Worm (Caenorhabditis elegans) whole organism, L3 larva: ENCODE measurements around the gene F17C11.4.

ENCODE experiments used
- R02D3.7 ChIP-seq: fragments of 150-350 bp; optimal IDR thresholded peaks from 2 replicates; lab custom pipeline; 2014; ENCODE audit warnings: missing biosample characterization, missing genetic modification characterization
- aly-2 ChIP-seq: fragments of 150-350 bp; optimal IDR thresholded peaks from 2 replicates; lab custom pipeline; 2014; ENCODE audit warnings: missing biosample characterization, missing genetic modification characterization
- egl-27 ChIP-seq: sonication (generic microtip); optimal IDR thresholded peaks from 4 replicates; lab custom pipeline; 2017; ENCODE audit warnings: missing biosample characterization, missing genetic modification reagents, missing genetic modification characterization
- elt-1 ChIP-seq: fragments of 150-350 bp; optimal IDR thresholded peaks from 2 replicates; lab custom pipeline; 2014; ENCODE audit warnings: missing biosample characterization, missing genetic modification characterization
- elt-2 ChIP-seq: sonication (generic microtip); optimal IDR thresholded peaks from 2 replicates; lab custom pipeline; 2016; ENCODE audit warnings: missing genetic modification reagents, mild to moderate bottlenecking, missing genetic modification characterization, missing compliant biosample characterization
- elt-3 ChIP-seq, 3 experiments: fragments of 150-350 bp in 1 of 3; sonication (generic microtip) in 2 of 3; optimal IDR thresholded peaks; 2 replicates in 2 of 3; 4 replicates in 1 of 3; lab custom pipeline; 2014 to 2017; ENCODE audit warnings: missing biosample characterization in 3 of 3, missing genetic modification characterization in 3 of 3
- fkh-10 ChIP-seq: sonication (generic microtip); optimal IDR thresholded peaks from 2 replicates; lab custom pipeline; 2017; ENCODE audit warnings: missing biosample characterization, missing genetic modification reagents, missing genetic modification characterization
- fkh-2 ChIP-seq: fragments of 150-350 bp; optimal IDR thresholded peaks from 2 replicates; lab custom pipeline; 2014; ENCODE audit warnings: missing biosample characterization, missing genetic modification reagents, missing genetic modification characterization
- fos-1 ChIP-seq: fragments of 150-350 bp; optimal IDR thresholded peaks from 2 replicates; lab custom pipeline; 2014; ENCODE audit warnings: missing biosample characterization, missing genetic modification characterization
- jun-1 ChIP-seq: fragments of 150-350 bp; optimal IDR thresholded peaks from 2 replicates; lab custom pipeline; 2014; ENCODE audit warnings: missing biosample characterization, missing genetic modification reagents, missing genetic modification characterization
- lin-15B ChIP-seq: fragments of 150-350 bp; optimal IDR thresholded peaks from 2 replicates; lab custom pipeline; 2014; ENCODE audit warnings: missing biosample characterization, missing genetic modification characterization
- lin-39 ChIP-seq: fragments of 150-350 bp; optimal IDR thresholded peaks from 2 replicates; lab custom pipeline; 2018; ENCODE audit warnings: missing biosample characterization, missing genetic modification reagents, missing genetic modification characterization
- lsy-12 ChIP-seq: sonication (generic microtip); optimal IDR thresholded peaks from 2 replicates; lab custom pipeline; 2016; ENCODE audit warnings: mild to moderate bottlenecking, missing genetic modification characterization, missing compliant biosample characterization
- mml-1 ChIP-seq: fragments of 150-350 bp; sonication (generic microtip); optimal IDR thresholded peaks from 3 replicates; lab custom pipeline; 2014; ENCODE audit warnings: missing biosample characterization, missing genetic modification characterization
- nhr-11 ChIP-seq: fragments of 150-350 bp; optimal IDR thresholded peaks from 2 replicates; lab custom pipeline; 2014; ENCODE audit warnings: missing biosample characterization, missing genetic modification characterization
- nhr-12 ChIP-seq: fragments of 150-350 bp; optimal IDR thresholded peaks from 2 replicates; lab custom pipeline; 2014; ENCODE audit warnings: missing biosample characterization, missing genetic modification characterization
- nhr-23 ChIP-seq: fragments of 150-350 bp; optimal IDR thresholded peaks from 2 replicates; lab custom pipeline; 2014; ENCODE audit warnings: missing biosample characterization, missing genetic modification reagents, missing genetic modification characterization
- nhr-237 ChIP-seq: fragments of 150-350 bp; optimal IDR thresholded peaks from 2 replicates; lab custom pipeline; 2014; ENCODE audit warnings: missing biosample characterization, missing genetic modification characterization
- nhr-25 ChIP-seq: sonication (generic microtip); optimal IDR thresholded peaks from 2 replicates; lab custom pipeline; 2017; ENCODE audit warnings: missing biosample characterization, missing genetic modification characterization
- nhr-28 ChIP-seq: fragments of 150-350 bp; optimal IDR thresholded peaks from 2 replicates; lab custom pipeline; 2014; ENCODE audit warnings: missing biosample characterization, missing genetic modification characterization
- nhr-43 ChIP-seq: sonication (generic microtip); optimal IDR thresholded peaks from 2 replicates; lab custom pipeline; 2016; ENCODE audit warnings: mild to moderate bottlenecking, missing genetic modification characterization, missing compliant biosample characterization; ENCODE audit not compliant: poor library complexity, severe bottlenecking
- nhr-67 ChIP-seq: fragments of 150-350 bp; optimal IDR thresholded peaks from 2 replicates; lab custom pipeline; 2014; ENCODE audit warnings: missing biosample characterization, missing genetic modification characterization
- nhr-77 ChIP-seq: fragments of 150-350 bp; optimal IDR thresholded peaks from 2 replicates; lab custom pipeline; 2014; ENCODE audit warnings: missing biosample characterization, missing genetic modification characterization
- pha-4 ChIP-seq: fragments of 150-350 bp; optimal IDR thresholded peaks from 2 replicates; lab custom pipeline; 2014; ENCODE audit warnings: missing biosample characterization, missing genetic modification reagents, missing genetic modification characterization
- pqm-1 ChIP-seq: fragments of 150-350 bp; optimal IDR thresholded peaks from 2 replicates; lab custom pipeline; 2017; ENCODE audit warnings: missing biosample characterization, missing genetic modification characterization, inconsistent platforms
- sea-2 ChIP-seq: fragments of 150-350 bp; sonication (generic microtip); optimal IDR thresholded peaks from 4 replicates; lab custom pipeline; 2014; ENCODE audit warnings: missing biosample characterization, missing genetic modification reagents, missing genetic modification characterization
- skn-1 ChIP-seq: fragments of 150-350 bp; optimal IDR thresholded peaks from 2 replicates; lab custom pipeline; 2014; ENCODE audit warnings: missing biosample characterization, missing genetic modification characterization
- snpc-4 ChIP-seq: fragments of 150-350 bp; optimal IDR thresholded peaks from 2 replicates; lab custom pipeline; 2014; ENCODE audit warnings: missing biosample characterization, missing genetic modification characterization
- tbx-2 ChIP-seq: sonication (generic microtip); optimal IDR thresholded peaks from 2 replicates; lab custom pipeline; 2016; ENCODE audit warnings: mild to moderate bottlenecking, missing genetic modification characterization, missing compliant biosample characterization
- unc-39 ChIP-seq: sonication (generic microtip); optimal IDR thresholded peaks from 4 replicates; lab custom pipeline; 2017; ENCODE audit warnings: missing biosample characterization, missing genetic modification characterization
- zag-1 ChIP-seq: fragments of 150-350 bp; optimal IDR thresholded peaks from 2 replicates; lab custom pipeline; 2014; ENCODE audit warnings: missing biosample characterization, missing genetic modification characterization
- ztf-11 ChIP-seq: fragments of 150-350 bp; optimal IDR thresholded peaks from 2 replicates; lab custom pipeline; 2014; ENCODE audit warnings: missing biosample characterization, missing genetic modification characterization
- ztf-4 ChIP-seq: fragments of 150-350 bp; optimal IDR thresholded peaks from 2 replicates; lab custom pipeline; 2014; ENCODE audit warnings: missing biosample characterization, missing genetic modification characterization

The F17C11.4 gene

ce11 chrV:10966874-10967273 lies 15.2 kb downstream of the F17C11.4 start:
- TF ChIP-seq unc-39 (tag; lab: Kevin White, UChicago) (no peak), nhr-12 (tag; lab: Kevin White, UChicago) (no peak), lin-39 (no peak), lsy-12 (tag; lab: Kevin White, UChicago) (no peak), R02D3.7 (no peak), fkh-10 (GFP tag; lab: Kevin White, UChicago) (no peak), mml-1 (tag; lab: Kevin White, UChicago) (no peak), pha-4 (tag; lab: Kevin White, UChicago) (no peak), tbx-2 (tag; lab: Kevin White, UChicago) (no peak), jun-1 (tag; lab: Kevin White, UChicago) (no peak), pqm-1 (no peak), fkh-2 (no peak), elt-1 (tag; lab: Kevin White, UChicago) (no peak), zag-1 (tag; lab: Kevin White, UChicago) (no peak)

ce11 chrV:10967594-10968273 lies 16.1 kb downstream of the F17C11.4 start:
- TF ChIP-seq elt-2 (peak; percentile 13), nhr-43 (tag; lab: Kevin White, UChicago) (no peak), nhr-23 (no peak), skn-1 (tag; lab: Kevin White, UChicago) (no peak)

ce11 chrV:10970070-10970469 lies 18.4 kb downstream of the F17C11.4 start, which contains the start of gene F17C11.22:
TSS of gene F17C11.22 (minus strand) at chrV:10970170.
- no peak for TF ChIP-seq elt-3 (tag; optimal IDR thresholded peaks at IDR 0.05; lab: Kevin White, UChicago)

DNA sequence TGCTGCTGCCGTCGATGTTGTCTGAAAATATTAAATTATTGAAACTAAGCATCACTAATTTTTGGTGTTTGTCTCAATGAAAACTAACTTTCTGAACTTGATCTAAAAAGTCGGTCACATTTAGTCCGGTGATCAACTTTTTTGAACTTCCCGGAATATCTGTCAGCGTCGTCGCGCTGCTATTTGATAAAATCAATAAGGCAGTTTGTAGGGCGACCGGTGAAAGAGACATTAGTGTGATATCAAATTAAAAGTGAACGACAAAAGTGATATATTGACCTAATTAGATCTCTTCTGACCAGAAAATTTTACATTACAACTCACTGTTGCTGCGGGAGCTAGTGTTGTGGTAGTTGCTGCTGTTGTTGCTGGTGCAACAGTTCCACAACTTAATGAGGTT lies 19.3 kb downstream of the F17C11.4 start:
- TF ChIP-seq R02D3.7 (no peak), nhr-23 (peak; percentile 38)

- TF ChIP-seq nhr-77 (tag; lab: Kevin White, UChicago) (no peak), tbx-2 (tag; lab: Kevin White, UChicago) (no peak), nhr-11 (tag; lab: Kevin White, UChicago) (no peak), nhr-28 (tag; lab: Kevin White, UChicago) (no peak), nhr-67 (tag; lab: Kevin White, UChicago) (no peak), nhr-43 (tag; lab: Kevin White, UChicago) (no peak), fos-1 (tag; lab: Kevin White, UChicago) (no peak), R02D3.7 (no peak), fkh-10 (GFP tag; lab: Kevin White, UChicago) (no peak), pha-4 (tag; lab: Kevin White, UChicago) (no peak)
- TF ChIP-seq, all 47 proteins: peak for 0
These were observed 23.4 kb downstream of the F17C11.4 start for ce11 chrV:10975091-10975490.

DNA sequence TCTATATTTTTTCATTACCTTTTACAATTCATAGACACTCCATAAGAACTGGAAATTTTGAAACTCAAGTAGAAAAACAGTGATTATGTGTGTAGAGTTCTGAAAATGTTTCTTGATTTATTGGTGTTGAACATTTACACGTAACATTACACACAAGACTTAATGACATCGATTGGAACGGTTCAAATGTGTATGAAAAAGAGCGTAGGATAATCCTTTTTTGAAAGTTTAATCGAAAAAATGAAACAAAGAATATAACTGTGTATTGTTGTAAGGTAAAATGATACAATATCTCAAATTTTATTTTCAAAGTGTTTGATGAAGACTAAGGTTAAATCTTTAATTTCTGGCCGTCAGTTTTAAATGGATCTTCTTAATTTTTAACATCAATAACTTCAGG lies 29.5 kb downstream of the F17C11.4 start, which contains the start of gene fig-1:
Gene fig-1 (minus strand): TSS at position 101 of the 400 bp plus-strand sequence.
- TF ChIP-seq ztf-11 (no peak), pha-4 (tag; lab: Kevin White, UChicago) (no peak), zag-1 (tag; lab: Kevin White, UChicago) (no peak), tbx-2 (tag; lab: Kevin White, UChicago) (no peak), skn-1 (tag; lab: Kevin White, UChicago) (no peak), lsy-12 (tag; lab: Kevin White, UChicago) (no peak)

DNA sequence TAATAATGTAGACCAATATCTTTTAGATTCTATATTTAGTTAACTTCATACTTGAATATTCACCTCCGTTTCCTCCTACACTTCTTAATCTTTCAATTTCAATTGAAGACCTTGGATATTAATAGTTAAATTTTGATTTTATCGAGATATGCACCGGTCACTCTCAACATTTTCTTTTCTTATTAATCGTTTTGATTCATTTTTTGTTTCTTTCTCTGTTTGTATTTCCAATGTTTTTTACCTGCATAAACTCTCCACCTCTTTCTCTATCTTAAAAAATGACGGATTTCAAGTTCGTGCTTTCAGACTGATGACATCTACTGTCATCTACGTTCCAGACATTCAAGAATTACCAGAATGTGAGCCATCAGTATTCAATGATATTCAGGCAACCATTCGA lies 40.1 kb downstream of the F17C11.4 start, which contains the start of gene frpr-9:
Gene frpr-9 (plus strand): TSS at position 301 of the 400 bp plus-strand sequence.
- no peak for TF ChIP-seq skn-1 (tag; lab: Kevin White, UChicago)
- no peak for TF ChIP-seq fkh-2
- TF ChIP-seq elt-1 (tag; lab: Kevin White, UChicago) = no peak
- no peak for TF ChIP-seq ztf-4
- no peak for TF ChIP-seq nhr-25 (tag; lab: Kevin White, UChicago)
- TF ChIP-seq aly-2 (tag; lab: Kevin White, UChicago) = no peak
- TF ChIP-seq ztf-11 = no peak
- TF ChIP-seq lin-15B (tag; lab: Kevin White, UChicago) = no peak
- no peak for TF ChIP-seq pha-4 (tag; lab: Kevin White, UChicago)
- no peak for TF ChIP-seq lin-39
- TF ChIP-seq nhr-12 (tag; lab: Kevin White, UChicago) = no peak
- TF ChIP-seq egl-27 (tag; lab: Kevin White, UChicago) = no peak
- no peak for TF ChIP-seq sea-2
- TF ChIP-seq nhr-237 (tag; lab: Kevin White, UChicago) = no peak
- TF ChIP-seq snpc-4 (tag; lab: Kevin White, UChicago) = no peak
- TF ChIP-seq elt-2 = no peak
- no peak for TF ChIP-seq fos-1 (tag; lab: Kevin White, UChicago)
- TF ChIP-seq elt-3 (tag; optimal IDR thresholded peaks at IDR 0.05; lab: Kevin White, UChicago) = no peak
- TF ChIP-seq, all 47 proteins: peak for 0
